In genomic region chrII:12519616-12520015, ce11 we compare ENCODE assay signal across 2 worm cellular contexts.
TF ChIP-seq lines count a peak whose summit lies in the region.

Gene ceh-99 (plus strand): TSS chrII:12519981.

TF ChIP-seq in whole organism, midembryonic, 9 proteins besides CTCF, POLR2A, EP300 and RAD21:
- TF ChIP-seq ref-1 (GFP tag; conservative IDR thresholded peaks at IDR 0.05; lab: Robert Waterston, UW) = no peak
- TF ChIP-seq flt-1 (GFP tag; IDR thresholded peaks at IDR 0.05; lab: Robert Waterston, UW) = 0 out of 2 replicates have a peak, but pooled peaks have one; percentile 33
- no peak for TF ChIP-seq klf-2 (GFP tag; conservative IDR thresholded peaks at IDR 0.05; lab: Robert Waterston, UW)
- no peak for TF ChIP-seq ztf-23 (GFP tag; IDR thresholded peaks at IDR 0.05; lab: Robert Waterston, UW)

TF ChIP-seq in whole organism, young adult, 124 proteins besides CTCF, POLR2A, EP300 and RAD21:
- no peak for TF ChIP-seq F39B2.1 (GFP tag; IDR thresholded peaks at IDR 0.05; lab: Robert Waterston, UW)
- TF ChIP-seq pbrm-1 (GFP tag; IDR thresholded peaks at IDR 0.05; lab: Robert Waterston, UW) = peak; percentile 53; the same call in 1 of the 2 replicates
- TF ChIP-seq him-1 (tag; optimal IDR thresholded peaks at IDR 0.05; lab: Kevin White, UChicago) = no peak
- TF ChIP-seq nfyb-1 (GFP tag; IDR thresholded peaks at IDR 0.05; lab: Robert Waterston, UW) = no peak
- TF ChIP-seq ama-1 (optimal IDR thresholded peaks at IDR 0.05; lab: Kevin White, UChicago) = no peak
- TF ChIP-seq ama-1 (GFP tag; optimal IDR thresholded peaks at IDR 0.05; lab: Kevin White, UChicago) = no peak
- TF ChIP-seq bed-2 (GFP tag; IDR thresholded peaks at IDR 0.05; lab: Robert Waterston, UW) = no peak
- no peak for TF ChIP-seq cebp-1 (GFP tag; IDR thresholded peaks at IDR 0.05; lab: Robert Waterston, UW)
- no peak for TF ChIP-seq cebp-1 (tag; optimal IDR thresholded peaks at IDR 0.05; lab: Kevin White, UChicago)
- peak; percentile 76 for TF ChIP-seq madf-6 (GFP tag; IDR thresholded peaks at IDR 0.05; lab: Robert Waterston, UW)
- TF ChIP-seq nhr-80 (tag; optimal IDR thresholded peaks at IDR 0.05; lab: Kevin White, UChicago) = no peak
- peak; percentile 45; the same call in 1 of the 2 replicates for TF ChIP-seq hmg-1.2 (GFP tag; IDR thresholded peaks at IDR 0.05; lab: Robert Waterston, UW)
- no peak for TF ChIP-seq somi-1 (GFP tag; optimal IDR thresholded peaks at IDR 0.05; lab: Kevin White, UChicago)
- peak; percentile 50; the same call in 1 of the 2 replicates for TF ChIP-seq madf-8 (GFP tag; conservative IDR thresholded peaks at IDR 0.05; lab: Robert Waterston, UW)
- TF ChIP-seq ztf-26 (tag; optimal IDR thresholded peaks at IDR 0.05; lab: Kevin White, UChicago) = no peak
- TF ChIP-seq egl-44 (GFP tag; IDR thresholded peaks at IDR 0.05; lab: Robert Waterston, UW) = no peak
- no peak for TF ChIP-seq ceh-91 (GFP tag; IDR thresholded peaks at IDR 0.05; lab: Robert Waterston, UW)
- 0 out of 2 replicates have a peak, but pooled peaks have one; percentile 42 for TF ChIP-seq madf-3 (GFP tag; IDR thresholded peaks at IDR 0.05; lab: Robert Waterston, UW)
- no peak for TF ChIP-seq Y67H2A.10 (GFP tag; conservative IDR thresholded peaks at IDR 0.05; lab: Robert Waterston, UW)
- TF ChIP-seq mxl-1 (tag; optimal IDR thresholded peaks at IDR 0.05; lab: Kevin White, UChicago) = no peak
- no peak for TF ChIP-seq B0336.3 (GFP tag; IDR thresholded peaks at IDR 0.05; lab: Robert Waterston, UW)
- no peak for TF ChIP-seq zfh-2 (GFP tag; conservative IDR thresholded peaks at IDR 0.05; lab: Robert Waterston, UW)
- peak; percentile 11; the same call in 1 of the 2 replicates for TF ChIP-seq hsf-1 (GFP tag; IDR thresholded peaks at IDR 0.05; lab: Robert Waterston, UW)
- peak; percentile 73 for TF ChIP-seq efl-1 (GFP tag; optimal IDR thresholded peaks at IDR 0.05; lab: Kevin White, UChicago)
- peak; percentile 14; the same call in 1 of the 2 replicates for TF ChIP-seq Y56A3A.18 (GFP tag; IDR thresholded peaks at IDR 0.05; lab: Robert Waterston, UW)
- TF ChIP-seq die-1 (tag; optimal IDR thresholded peaks at IDR 0.05; lab: Kevin White, UChicago) = no peak
- TF ChIP-seq let-526 (GFP tag; IDR thresholded peaks at IDR 0.05; lab: Robert Waterston, UW) = no peak
- no peak for TF ChIP-seq Y53F4B.3 (GFP tag; IDR thresholded peaks at IDR 0.05; lab: Robert Waterston, UW)
- no peak for TF ChIP-seq ztf-6 (GFP tag; IDR thresholded peaks at IDR 0.05; lab: Robert Waterston, UW)
- TF ChIP-seq ceh-58 (GFP tag; IDR thresholded peaks at IDR 0.05; lab: Robert Waterston, UW) = no peak
- TF ChIP-seq sea-2 (GFP tag; IDR thresholded peaks at IDR 0.05; lab: Robert Waterston, UW) = no peak
- TF ChIP-seq snpc-3.4 (tag; optimal IDR thresholded peaks at IDR 0.05; lab: Kevin White, UChicago) = no peak
- no peak for TF ChIP-seq B0019.2 (GFP tag; conservative IDR thresholded peaks at IDR 0.05; lab: Robert Waterston, UW)
- TF ChIP-seq ceh-40 (GFP tag; IDR thresholded peaks at IDR 0.05; lab: Robert Waterston, UW) = no peak
TF ChIP-seq in whole organism, young adult: peak in this region for 8.
